Worm (Caenorhabditis elegans) whole organism, L2 larva: ENCODE data around the gene Y49F6C.2.

ENCODE experiments used
- C34F6.9 ChIP-seq: fragments of 150-350 bp; optimal IDR thresholded peaks from 2 replicates; lab custom pipeline; 2014; ENCODE audit warnings: missing biosample characterization, missing genetic modification characterization
- F13H6.1 ChIP-seq: sonication (generic microtip); optimal IDR thresholded peaks from 2 replicates; lab custom pipeline; 2016; ENCODE audit warnings: missing genetic modification characterization, missing compliant biosample characterization
- R02D3.7 ChIP-seq: fragments of 150-350 bp; optimal IDR thresholded peaks from 2 replicates; lab custom pipeline; 2014; ENCODE audit warnings: missing biosample characterization, missing genetic modification characterization
- Y55F3AM.14 ChIP-seq: fragments of 200-800 bp; sonication (Bioruptor generic); optimal IDR thresholded peaks from 2 replicates; lab custom pipeline; 2018; ENCODE audit warnings: mild to moderate bottlenecking, missing genetic modification characterization, missing compliant biosample characterization
- aly-2 ChIP-seq: fragments of 150-350 bp; optimal IDR thresholded peaks from 2 replicates; lab custom pipeline; 2014; ENCODE audit warnings: missing biosample characterization, missing genetic modification characterization
- blmp-1 ChIP-seq: sonication (generic microtip); optimal IDR thresholded peaks from 2 replicates; lab custom pipeline; 2017; ENCODE audit warnings: missing genetic modification characterization, mild to moderate bottlenecking, missing compliant biosample characterization, antibody characterized with exemption, moderate library complexity; ENCODE audit not compliant: insufficient read depth
- ceh-16 ChIP-seq: fragments of 150-350 bp; optimal IDR thresholded peaks from 2 replicates; lab custom pipeline; 2014; ENCODE audit warnings: missing biosample characterization, missing genetic modification characterization
- dmd-4 ChIP-seq: sonication (generic microtip); optimal IDR thresholded peaks from 2 replicates; lab custom pipeline; 2017; ENCODE audit warnings: missing biosample characterization, missing genetic modification characterization
- elt-3 ChIP-seq: sonication (generic microtip); optimal IDR thresholded peaks from 2 replicates; lab custom pipeline; 2017; ENCODE audit warnings: missing biosample characterization, missing genetic modification characterization
- fos-1 ChIP-seq: fragments of 150-350 bp; optimal IDR thresholded peaks from 2 replicates; lab custom pipeline; 2014; ENCODE audit warnings: missing biosample characterization, missing genetic modification characterization
- lin-11 ChIP-seq: fragments of 150-350 bp; sonication (generic microtip); optimal IDR thresholded peaks from 2 replicates; lab custom pipeline; 2014; ENCODE audit warnings: missing biosample characterization, missing genetic modification characterization, inconsistent platforms, mixed read lengths
- lin-13 ChIP-seq: fragments of 150-350 bp; optimal IDR thresholded peaks from 2 replicates; lab custom pipeline; 2014; ENCODE audit warnings: missing biosample characterization, missing genetic modification reagents, missing genetic modification characterization
- lin-39 ChIP-seq: fragments of 150-350 bp; optimal IDR thresholded peaks from 2 replicates; lab custom pipeline; 2014; ENCODE audit warnings: missing biosample characterization, missing genetic modification reagents, missing genetic modification characterization
- mab-5 ChIP-seq: fragments of 150-350 bp; optimal IDR thresholded peaks from 2 replicates; lab custom pipeline; 2014; ENCODE audit warnings: missing biosample characterization, missing genetic modification characterization
- mbf-1 ChIP-seq: sonication (generic microtip); optimal IDR thresholded peaks from 2 replicates; lab custom pipeline; 2017; ENCODE audit warnings: missing biosample characterization, missing genetic modification characterization
- mdl-1 ChIP-seq, 2 experiments: fragments of 150-350 bp in 1 of 2; sonication (generic microtip) in 1 of 2; optimal IDR thresholded peaks; 2 replicates each; lab custom pipeline; 2017; ENCODE audit warnings: missing biosample characterization in 2 of 2, missing genetic modification characterization in 2 of 2
- nhr-10 ChIP-seq: sonication (generic microtip); optimal IDR thresholded peaks from 2 replicates; lab custom pipeline; 2017; ENCODE audit warnings: missing biosample characterization, missing genetic modification characterization
- nhr-12 ChIP-seq: fragments of 150-350 bp; optimal IDR thresholded peaks from 2 replicates; lab custom pipeline; 2014; ENCODE audit warnings: missing biosample characterization, missing genetic modification characterization
- nhr-129 ChIP-seq: fragments of 150-350 bp; optimal IDR thresholded peaks from 2 replicates; lab custom pipeline; 2014; ENCODE audit warnings: missing biosample characterization, missing genetic modification characterization
- nhr-21 ChIP-seq: fragments of 150-350 bp; optimal IDR thresholded peaks from 2 replicates; lab custom pipeline; 2014; ENCODE audit warnings: missing biosample characterization, missing genetic modification characterization
- nhr-6 ChIP-seq: fragments of 150-350 bp; optimal IDR thresholded peaks from 2 replicates; lab custom pipeline; 2014; ENCODE audit warnings: missing biosample characterization, missing genetic modification characterization
- nhr-77 ChIP-seq: fragments of 150-350 bp; optimal IDR thresholded peaks from 2 replicates; lab custom pipeline; 2014; ENCODE audit warnings: missing biosample characterization, missing genetic modification characterization
- sem-4 ChIP-seq: fragments of 150-350 bp; optimal IDR thresholded peaks from 2 replicates; lab custom pipeline; 2014; ENCODE audit warnings: missing biosample characterization, missing genetic modification reagents, missing genetic modification characterization
- sma-3 ChIP-seq: sonication (generic microtip); optimal IDR thresholded peaks from 2 replicates; lab custom pipeline; 2016; ENCODE audit warnings: missing genetic modification reagents, missing genetic modification characterization, missing compliant biosample characterization
- sma-9 ChIP-seq, 2 experiments: fragments of 150-350 bp in 1 of 2; sonication (generic microtip) in 1 of 2; optimal IDR thresholded peaks; 2 replicates each; lab custom pipeline; 2014 to 2016; ENCODE audit warnings: missing genetic modification characterization in 2 of 2, mild to moderate bottlenecking in 1 of 2, missing biosample characterization in 1 of 2, missing compliant biosample characterization in 1 of 2, missing genetic modification reagents in 1 of 2, moderate library complexity in 1 of 2
- snpc-4 ChIP-seq: fragments of 150-350 bp; optimal IDR thresholded peaks from 2 replicates; lab custom pipeline; 2014; ENCODE audit warnings: missing biosample characterization, missing genetic modification characterization
- unc-39 ChIP-seq: fragments of 150-350 bp; optimal IDR thresholded peaks from 2 replicates; lab custom pipeline; 2014; ENCODE audit warnings: missing biosample characterization, missing genetic modification characterization
- unc-62 ChIP-seq: fragments of 150-350 bp; optimal IDR thresholded peaks from 2 replicates; lab custom pipeline; 2014; ENCODE audit warnings: missing biosample characterization, missing genetic modification reagents, missing genetic modification characterization
- zag-1 ChIP-seq: fragments of 150-350 bp; optimal IDR thresholded peaks from 2 replicates; lab custom pipeline; 2014; ENCODE audit warnings: missing biosample characterization, missing genetic modification characterization
- ztf-11 ChIP-seq: sonication (generic microtip); optimal IDR thresholded peaks from 2 replicates; lab custom pipeline; 2017; ENCODE audit warnings: missing biosample characterization, missing genetic modification characterization

The Y49F6C.2 gene

ce11 chrII:3346328-3346780 lies 32.0 kb upstream of the Y49F6C.2 start, which contains the start of gene bath-30:
Gene bath-30, minus strand, starts transcription at chrII:3346378.
- TF ChIP-seq elt-3 (tag; lab: Kevin White, UChicago), result no peak
- TF ChIP-seq mdl-1 (tag; optimal IDR thresholded peaks at IDR 0.05; lab: Kevin White, UChicago), result no peak
- no peak for TF ChIP-seq nhr-77 (tag; lab: Kevin White, UChicago)
- no peak for TF ChIP-seq lin-11 (tag; lab: Kevin White, UChicago)
- no peak for TF ChIP-seq sma-9 (GFP tag; optimal IDR thresholded peaks at IDR 0.05; lab: Kevin White, UChicago)
- TF ChIP-seq sma-9 (tag; optimal IDR thresholded peaks at IDR 0.05; lab: Kevin White, UChicago), result no peak
- no peak for TF ChIP-seq nhr-12 (tag; lab: Kevin White, UChicago)
- TF ChIP-seq mab-5 (tag; lab: Kevin White, UChicago), result no peak
- no peak for TF ChIP-seq sem-4 (tag; lab: Kevin White, UChicago)
- no peak for TF ChIP-seq unc-62
- TF ChIP-seq zag-1, result no peak
- TF ChIP-seq aly-2 (tag; lab: Kevin White, UChicago), result no peak
- no peak for TF ChIP-seq nhr-129 (tag; lab: Kevin White, UChicago)
- TF ChIP-seq sma-3 (GFP tag; lab: Kevin White, UChicago), result no peak
- TF ChIP-seq ztf-11 (tag; lab: Kevin White, UChicago), result no peak
- no peak for TF ChIP-seq nhr-21 (tag; lab: Kevin White, UChicago)

ce11 chrII:3347940-3348610 lies 30.3 kb upstream of the Y49F6C.2 start, which contains the start of the genes F14D2.14 and bath-29:
Gene F14D2.14, minus strand, starts transcription at chrII:3347990.
Gene bath-29, plus strand, starts transcription at chrII:3348560.
- no peak for TF ChIP-seq nhr-10 (tag; lab: Kevin White, UChicago)
- no peak for TF ChIP-seq dmd-4 (tag; lab: Kevin White, UChicago)
- TF ChIP-seq aly-2 (tag; lab: Kevin White, UChicago), result no peak

- TF ChIP-seq Y55F3AM.14 (GFP tag; lab: Kevin White, UChicago) (no peak), lin-39 (tag; lab: Kevin White, UChicago) (no peak), nhr-129 (tag; lab: Kevin White, UChicago) (no peak), R02D3.7 (tag; lab: Kevin White, UChicago) (no peak), unc-62 (no peak), fos-1 (tag; lab: Kevin White, UChicago) (no peak), F13H6.1 (tag; lab: Kevin White, UChicago) (no peak), unc-39 (tag; lab: Kevin White, UChicago) (no peak), ztf-11 (tag; lab: Kevin White, UChicago) (no peak), snpc-4 (tag; lab: Kevin White, UChicago) (no peak)
- TF ChIP-seq, all 48 proteins: peak for 0
Measured at ce11 chrII:3349820-3350291, 28.5 kb upstream of the Y49F6C.2 start, which contains the start of gene F14D2.8. Gene F14D2.8, minus strand, starts transcription at chrII:3349870.

ce11 chrII:3358834-3359233 lies 19.5 kb upstream of the Y49F6C.2 start, which contains the start of the genes lido-14 and bath-27:
Gene lido-14, plus strand, starts transcription at chrII:3359134.
Gene bath-27, plus strand, starts transcription at chrII:3359139.
- TF ChIP-seq C34F6.9 (tag; lab: Kevin White, UChicago), result no peak
- TF ChIP-seq, all 48 proteins: peak for 0

- no peak for TF ChIP-seq sma-3 (GFP tag; lab: Kevin White, UChicago)
- TF ChIP-seq lin-13 (GFP tag; lab: Kevin White, UChicago), result no peak
- no peak for TF ChIP-seq mbf-1 (tag; lab: Kevin White, UChicago)
- TF ChIP-seq nhr-6, result no peak
- no peak for TF ChIP-seq blmp-1 (tag; lab: Kevin White, UChicago)
- TF ChIP-seq ceh-16 (tag; lab: Kevin White, UChicago), result no peak
- no peak for TF ChIP-seq nhr-10 (tag; lab: Kevin White, UChicago)
Measured at ce11 chrII:3367100-3367499, 11.3 kb upstream of the Y49F6C.2 start, which contains the start of gene Y49F6C.6. Gene Y49F6C.6, minus strand, starts transcription at chrII:3367200.
